Worm (Caenorhabditis elegans) whole organism, midembryonic: Measurements from ENCODE around the gene col-88.

Source experiments
- T22C8.4 ChIP-seq: fragments of 200-800 bp; sonication (Bioruptor generic); IDR thresholded peaks from 2 replicates; pipeline ENCODE4 v1.3.6; 2022; ENCODE audit warnings: missing genetic modification characterization, missing compliant biosample characterization
- cog-1 ChIP-seq: sonication (generic microtip); optimal IDR thresholded peaks from 2 replicates; lab custom pipeline; 2016; ENCODE audit warnings: missing genetic modification characterization, missing compliant biosample characterization
- flt-1 ChIP-seq: fragments of 200-800 bp; sonication (Bioruptor generic); IDR thresholded peaks from 2 replicates; pipeline ENCODE4 v1.3.6; 2022; ENCODE audit warnings: missing genetic modification characterization, missing compliant biosample characterization
- klf-2 ChIP-seq: fragments of 200-800 bp; sonication (Bioruptor generic); conservative IDR thresholded peaks from 2 replicates; pipeline ENCODE4 v1.3.6; 2022; ENCODE audit warnings: missing genetic modification reagents, missing genetic modification characterization, missing compliant biosample characterization
- med-1 ChIP-seq: sonication (generic microtip); optimal IDR thresholded peaks from 2 replicates; lab custom pipeline; 2017; ENCODE audit warnings: missing genetic modification characterization, mild to moderate bottlenecking, missing compliant biosample characterization, antibody characterized with exemption, missing genetic modification reagents; ENCODE audit not compliant: insufficient read depth
- ref-1 ChIP-seq: fragments of 200-800 bp; sonication (Bioruptor generic); conservative IDR thresholded peaks from 2 replicates; pipeline ENCODE4 v1.3.6; 2022; ENCODE audit warnings: missing genetic modification reagents, missing genetic modification characterization, missing compliant biosample characterization
- tab-1 ChIP-seq: fragments of 200-800 bp; sonication (Bioruptor generic); IDR thresholded peaks from 2 replicates; pipeline ENCODE4 v1.3.6; 2022; ENCODE audit warnings: missing genetic modification characterization, missing compliant biosample characterization
- ztf-23 ChIP-seq: fragments of 200-800 bp; sonication (Bioruptor generic); IDR thresholded peaks from 2 replicates; pipeline ENCODE4 v1.3.6; 2022; ENCODE audit warnings: missing genetic modification reagents, missing genetic modification characterization, missing compliant biosample characterization
- ztf-29 ChIP-seq: fragments of 200-800 bp; sonication (Bioruptor generic); IDR thresholded peaks from 2 replicates; pipeline ENCODE4 v1.3.6; 2022; ENCODE audit warnings: missing genetic modification reagents, missing genetic modification characterization, missing compliant biosample characterization

The col-88 gene

ce11 chrIII:40580-41113 lies at the start of gene col-88:
Gene col-88, plus strand, starts transcription at chrIII:41063.
- TF ChIP-seq klf-2 (GFP tag; lab: Robert Waterston, UW) (no peak), cog-1 (no peak), ztf-29 (GFP tag; lab: Robert Waterston, UW) (no peak), ref-1 (GFP tag; lab: Robert Waterston, UW) (no peak), tab-1 (GFP tag; lab: Robert Waterston, UW) (no peak), flt-1 (GFP tag; lab: Robert Waterston, UW) (no peak), ztf-23 (GFP tag; lab: Robert Waterston, UW) (no peak), med-1 (GFP tag; lab: Kevin White, UChicago) (no peak), T22C8.4 (no peak)

- TF ChIP-seq tab-1 (GFP tag; lab: Robert Waterston, UW) (no peak), ztf-29 (GFP tag; lab: Robert Waterston, UW) (no peak), ztf-23 (GFP tag; lab: Robert Waterston, UW) (no peak), flt-1 (GFP tag; lab: Robert Waterston, UW) (no peak), klf-2 (GFP tag; lab: Robert Waterston, UW) (no peak), T22C8.4 (no peak), ref-1 (GFP tag; lab: Robert Waterston, UW) (no peak), cog-1 (no peak), med-1 (GFP tag; lab: Kevin White, UChicago) (no peak)
Observed at ce11 chrIII:2919-3371, 37.9 kb upstream of the col-88 start, which contains the start of the genes fbxa-6, cTel54X.2 and npr-30. Gene fbxa-6, minus strand, starts transcription at chrIII:3097. Gene cTel54X.2, plus strand, starts transcription at chrIII:3278. Gene npr-30, plus strand, starts transcription at chrIII:3321.

ce11 chrIII:14175-14574 lies 26.7 kb upstream of the col-88 start:
- TF ChIP-seq flt-1 (GFP tag; lab: Robert Waterston, UW) (no peak), ztf-23 (GFP tag; lab: Robert Waterston, UW) (no peak), med-1 (GFP tag; lab: Kevin White, UChicago) (no peak), klf-2 (GFP tag; lab: Robert Waterston, UW) (no peak), ref-1 (GFP tag; lab: Robert Waterston, UW) (no peak), cog-1 (no peak)

ce11 chrIII:14671-15070 lies 26.2 kb upstream of the col-88 start, which contains the start of gene nhr-80:
Gene nhr-80, minus strand, starts transcription at chrIII:14869.
- TF ChIP-seq cog-1 = no peak
- TF ChIP-seq T22C8.4 = no peak
- no peak for TF ChIP-seq tab-1 (GFP tag; lab: Robert Waterston, UW)
- TF ChIP-seq ztf-23 (GFP tag; lab: Robert Waterston, UW) = no peak
- TF ChIP-seq ref-1 (GFP tag; lab: Robert Waterston, UW) = no peak
- TF ChIP-seq med-1 (GFP tag; lab: Kevin White, UChicago) = no peak
- no peak for TF ChIP-seq ztf-29 (GFP tag; lab: Robert Waterston, UW)

ce11 chrIII:15224-15822 lies 25.5 kb upstream of the col-88 start, which contains the start of gene H10E21.1:
Gene H10E21.1, plus strand, starts transcription at chrIII:15772.
- TF ChIP-seq flt-1 (GFP tag; lab: Robert Waterston, UW) (no peak), ztf-23 (GFP tag; lab: Robert Waterston, UW) (no peak), ztf-29 (GFP tag; lab: Robert Waterston, UW) (no peak), klf-2 (GFP tag; lab: Robert Waterston, UW) (no peak), cog-1 (no peak), tab-1 (GFP tag; lab: Robert Waterston, UW) (no peak), T22C8.4 (no peak), med-1 (GFP tag; lab: Kevin White, UChicago) (no peak)

- TF ChIP-seq cog-1 = no peak
- peak; percentile 68 for TF ChIP-seq T22C8.4
Observed at ce11 chrIII:16797-17196, 24.1 kb upstream of the col-88 start.

- TF ChIP-seq cog-1 (no peak), T22C8.4 (no peak), tab-1 (GFP tag; lab: Robert Waterston, UW) (no peak), flt-1 (GFP tag; lab: Robert Waterston, UW) (no peak), ztf-23 (GFP tag; lab: Robert Waterston, UW) (no peak), ref-1 (GFP tag; lab: Robert Waterston, UW) (no peak), ztf-29 (GFP tag; lab: Robert Waterston, UW) (no peak), med-1 (GFP tag; lab: Kevin White, UChicago) (no peak), klf-2 (GFP tag; lab: Robert Waterston, UW) (no peak)
Observed at ce11 chrIII:17558-17957, 23.3 kb upstream of the col-88 start.

ce11 chrIII:19509-19908 lies 21.4 kb upstream of the col-88 start, which contains the start of gene H10E21.4:
Gene H10E21.4, minus strand, starts transcription at chrIII:19675.
- TF ChIP-seq ref-1 (GFP tag; lab: Robert Waterston, UW) = no peak
- no peak for TF ChIP-seq T22C8.4
- no peak for TF ChIP-seq cog-1
- TF ChIP-seq med-1 (GFP tag; lab: Kevin White, UChicago) = no peak
- TF ChIP-seq flt-1 (GFP tag; lab: Robert Waterston, UW) = no peak
- no peak for TF ChIP-seq ztf-29 (GFP tag; lab: Robert Waterston, UW)
- no peak for TF ChIP-seq tab-1 (GFP tag; lab: Robert Waterston, UW)
- no peak for TF ChIP-seq ztf-23 (GFP tag; lab: Robert Waterston, UW)
- TF ChIP-seq klf-2 (GFP tag; lab: Robert Waterston, UW) = no peak

ce11 chrIII:21276-21675 lies 19.6 kb upstream of the col-88 start:
- TF ChIP-seq T22C8.4 (no peak), cog-1 (no peak), tab-1 (GFP tag; lab: Robert Waterston, UW) (no peak)

ce11 chrIII:23862-24261 lies 17.0 kb upstream of the col-88 start, which contains the start of gene H10E21.5:
Gene H10E21.5, minus strand, starts transcription at chrIII:23962.
- TF ChIP-seq cog-1 (no peak), ztf-29 (GFP tag; lab: Robert Waterston, UW) (no peak), med-1 (GFP tag; lab: Kevin White, UChicago) (no peak), tab-1 (GFP tag; lab: Robert Waterston, UW) (no peak)
